Worm (Caenorhabditis elegans) whole organism, L2 larva: ENCODE results near the gene srf-3.

Source experiments
- C34F6.9 ChIP-seq: fragments of 150-350 bp; optimal IDR thresholded peaks from 2 replicates; lab custom pipeline; 2014; ENCODE audit warnings: missing biosample characterization, missing genetic modification characterization
- F13H6.1 ChIP-seq: sonication (generic microtip); optimal IDR thresholded peaks from 2 replicates; lab custom pipeline; 2016; ENCODE audit warnings: missing genetic modification characterization, missing compliant biosample characterization
- R02D3.7 ChIP-seq: fragments of 150-350 bp; optimal IDR thresholded peaks from 2 replicates; lab custom pipeline; 2014; ENCODE audit warnings: missing biosample characterization, missing genetic modification characterization
- Y55F3AM.14 ChIP-seq: fragments of 200-800 bp; sonication (Bioruptor generic); optimal IDR thresholded peaks from 2 replicates; lab custom pipeline; 2018; ENCODE audit warnings: mild to moderate bottlenecking, missing genetic modification characterization, missing compliant biosample characterization
- ZK546.5 ChIP-seq: sonication (generic microtip); optimal IDR thresholded peaks from 2 replicates; lab custom pipeline; 2017; ENCODE audit warnings: missing biosample characterization, missing genetic modification characterization
- alr-1 ChIP-seq: fragments of 150-350 bp; optimal IDR thresholded peaks from 2 replicates; lab custom pipeline; 2014; ENCODE audit warnings: missing biosample characterization, missing genetic modification characterization
- crh-2 ChIP-seq: sonication (generic microtip); optimal IDR thresholded peaks from 2 replicates; lab custom pipeline; 2017; ENCODE audit warnings: missing biosample characterization, missing genetic modification characterization
- dmd-4 ChIP-seq: sonication (generic microtip); optimal IDR thresholded peaks from 2 replicates; lab custom pipeline; 2017; ENCODE audit warnings: missing biosample characterization, missing genetic modification characterization
- egl-27 ChIP-seq: sonication (generic microtip); optimal IDR thresholded peaks from 3 replicates; lab custom pipeline; 2017; ENCODE audit warnings: missing biosample characterization, missing genetic modification reagents, missing genetic modification characterization
- elt-1 ChIP-seq: fragments of 150-350 bp; optimal IDR thresholded peaks from 2 replicates; lab custom pipeline; 2014; ENCODE audit warnings: missing biosample characterization, missing genetic modification characterization
- elt-3 ChIP-seq: sonication (generic microtip); optimal IDR thresholded peaks from 2 replicates; lab custom pipeline; 2017; ENCODE audit warnings: missing biosample characterization, missing genetic modification characterization
- fos-1 ChIP-seq: fragments of 150-350 bp; optimal IDR thresholded peaks from 2 replicates; lab custom pipeline; 2014; ENCODE audit warnings: missing biosample characterization, missing genetic modification characterization
- gmeb-1 ChIP-seq: fragments of 150-350 bp; optimal IDR thresholded peaks from 2 replicates; lab custom pipeline; 2014; ENCODE audit warnings: missing biosample characterization, missing genetic modification characterization
- lin-11 ChIP-seq: fragments of 150-350 bp; sonication (generic microtip); optimal IDR thresholded peaks from 2 replicates; lab custom pipeline; 2014; ENCODE audit warnings: missing biosample characterization, missing genetic modification characterization, inconsistent platforms, mixed read lengths
- lin-39 ChIP-seq: fragments of 150-350 bp; optimal IDR thresholded peaks from 2 replicates; lab custom pipeline; 2014; ENCODE audit warnings: missing biosample characterization, missing genetic modification reagents, missing genetic modification characterization
- lsy-2 ChIP-seq, 2 experiments: fragments of 150-350 bp in 1 of 2; sonication (generic microtip) in 1 of 2; optimal IDR thresholded peaks; 2 replicates each; lab custom pipeline; 2014 to 2017; ENCODE audit warnings: missing biosample characterization in 2 of 2, missing genetic modification characterization in 2 of 2
- mbf-1 ChIP-seq: sonication (generic microtip); optimal IDR thresholded peaks from 2 replicates; lab custom pipeline; 2017; ENCODE audit warnings: missing biosample characterization, missing genetic modification characterization
- nhr-10 ChIP-seq: sonication (generic microtip); optimal IDR thresholded peaks from 2 replicates; lab custom pipeline; 2017; ENCODE audit warnings: missing biosample characterization, missing genetic modification characterization
- nhr-11 ChIP-seq: fragments of 150-350 bp; optimal IDR thresholded peaks from 2 replicates; lab custom pipeline; 2014; ENCODE audit warnings: missing biosample characterization, missing genetic modification characterization
- nhr-129 ChIP-seq: fragments of 150-350 bp; optimal IDR thresholded peaks from 2 replicates; lab custom pipeline; 2014; ENCODE audit warnings: missing biosample characterization, missing genetic modification characterization
- nhr-21 ChIP-seq: fragments of 150-350 bp; optimal IDR thresholded peaks from 2 replicates; lab custom pipeline; 2014; ENCODE audit warnings: missing biosample characterization, missing genetic modification characterization
- nhr-23 ChIP-seq: fragments of 150-350 bp; optimal IDR thresholded peaks from 2 replicates; lab custom pipeline; 2014; ENCODE audit warnings: missing biosample characterization, missing genetic modification reagents, missing genetic modification characterization
- nhr-25 ChIP-seq: fragments of 150-350 bp; sonication (generic microtip); optimal IDR thresholded peaks from 3 replicates; lab custom pipeline; 2014; ENCODE audit warnings: missing biosample characterization, missing genetic modification characterization
- nhr-6 ChIP-seq: fragments of 150-350 bp; optimal IDR thresholded peaks from 2 replicates; lab custom pipeline; 2014; ENCODE audit warnings: missing biosample characterization, missing genetic modification characterization
- sem-4 ChIP-seq: fragments of 150-350 bp; optimal IDR thresholded peaks from 2 replicates; lab custom pipeline; 2014; ENCODE audit warnings: missing biosample characterization, missing genetic modification reagents, missing genetic modification characterization
- sma-3 ChIP-seq: sonication (generic microtip); optimal IDR thresholded peaks from 2 replicates; lab custom pipeline; 2016; ENCODE audit warnings: missing genetic modification reagents, missing genetic modification characterization, missing compliant biosample characterization
- sma-9 ChIP-seq, 2 experiments: fragments of 150-350 bp in 1 of 2; sonication (generic microtip) in 1 of 2; optimal IDR thresholded peaks; 2 replicates each; lab custom pipeline; 2014 to 2016; ENCODE audit warnings: missing genetic modification characterization in 2 of 2, mild to moderate bottlenecking in 1 of 2, missing biosample characterization in 1 of 2, missing compliant biosample characterization in 1 of 2, missing genetic modification reagents in 1 of 2, moderate library complexity in 1 of 2
- snpc-4 ChIP-seq: fragments of 150-350 bp; optimal IDR thresholded peaks from 2 replicates; lab custom pipeline; 2014; ENCODE audit warnings: missing biosample characterization, missing genetic modification characterization
- unc-55 ChIP-seq: fragments of 150-350 bp; sonication (generic microtip); optimal IDR thresholded peaks from 3 replicates; lab custom pipeline; 2014; ENCODE audit warnings: missing biosample characterization, missing genetic modification reagents, missing genetic modification characterization
- unc-62 ChIP-seq: fragments of 150-350 bp; optimal IDR thresholded peaks from 2 replicates; lab custom pipeline; 2014; ENCODE audit warnings: missing biosample characterization, missing genetic modification reagents, missing genetic modification characterization
- ztf-1 ChIP-seq: fragments of 200-800 bp; sonication (Bioruptor generic); conservative IDR thresholded peaks from 2 replicates; pipeline ENCODE4 v1.3.6; 2022; ENCODE audit warnings: missing genetic modification characterization, missing compliant biosample characterization
- ztf-11 ChIP-seq: sonication (generic microtip); optimal IDR thresholded peaks from 2 replicates; lab custom pipeline; 2017; ENCODE audit warnings: missing biosample characterization, missing genetic modification characterization

Gene srf-3

ce11 chrIV:12854372-12855114, 5.2 kb downstream of the srf-3 start:
- TF ChIP-seq mbf-1, result no peak
- no peak for TF ChIP-seq nhr-6
- TF ChIP-seq ztf-1 (GFP tag; lab: Robert Waterston, UW), result no peak
- TF ChIP-seq unc-55, result no peak
- TF ChIP-seq crh-2, result no peak
- peak; percentile 5 for TF ChIP-seq gmeb-1
- peak; percentile 5 for TF ChIP-seq C34F6.9 (tag; lab: Kevin White, UChicago)
- no peak for TF ChIP-seq F13H6.1
- no peak for TF ChIP-seq egl-27 (tag; lab: Kevin White, UChicago)

- no peak for TF ChIP-seq ztf-1 (GFP tag; lab: Robert Waterston, UW)
- TF ChIP-seq R02D3.7, result no peak
- TF ChIP-seq unc-62 (GFP tag; lab: Kevin White, UChicago), result no peak
- TF ChIP-seq Y55F3AM.14 (GFP tag; lab: Kevin White, UChicago), result no peak
Measured at ce11 chrIV:12855248-12855647, 5.9 kb downstream of the srf-3 start, which contains the start of gene nstp-5. TSS of gene nstp-5 (plus strand) at chrIV:12855548.

- TF ChIP-seq sma-3 (GFP tag; lab: Kevin White, UChicago) (no peak), gmeb-1 (no peak), sem-4 (tag; lab: Kevin White, UChicago) (no peak), lin-39 (tag; lab: Kevin White, UChicago) (no peak), nhr-10 (tag; lab: Kevin White, UChicago) (no peak), dmd-4 (tag; lab: Kevin White, UChicago) (no peak), ZK546.5 (tag; lab: Kevin White, UChicago) (no peak)
Measured at ce11 chrIV:12859797-12860196, 10.5 kb downstream of the srf-3 start, which contains the start of gene gcy-18. TSS of gene gcy-18 (plus strand) at chrIV:12860097.

ce11 chrIV:12865884-12866283, 16.6 kb downstream of the srf-3 start, which contains the start of gene clec-186:
TSS of gene clec-186 (plus strand) at chrIV:12866109.
- TF ChIP-seq sma-9 (GFP tag; optimal IDR thresholded peaks at IDR 0.05; lab: Kevin White, UChicago) (peak; percentile 54), sma-9 (tag; optimal IDR thresholded peaks at IDR 0.05; lab: Kevin White, UChicago) (no peak), mbf-1 (no peak), sma-3 (GFP tag; lab: Kevin White, UChicago) (no peak), nhr-23 (tag; lab: Kevin White, UChicago) (no peak), crh-2 (peak; percentile 21), fos-1 (tag; lab: Kevin White, UChicago) (peak; percentile 91), nhr-21 (tag; lab: Kevin White, UChicago) (no peak)
- TF ChIP-seq, all 48 proteins: peak for 3

ce11 chrIV:12869383-12869782, 20.1 kb downstream of the srf-3 start:
- TF ChIP-seq ztf-11, result no peak
- TF ChIP-seq lsy-2 (tag; optimal IDR thresholded peaks at IDR 0.05; lab: Kevin White, UChicago), result no peak
- TF ChIP-seq alr-1, result no peak
- TF ChIP-seq nhr-10 (tag; lab: Kevin White, UChicago), result no peak
- no peak for TF ChIP-seq elt-1
- no peak for TF ChIP-seq nhr-21 (tag; lab: Kevin White, UChicago)
- no peak for TF ChIP-seq nhr-11 (tag; lab: Kevin White, UChicago)
- TF ChIP-seq nhr-25, result no peak
- TF ChIP-seq nhr-129 (tag; lab: Kevin White, UChicago), result no peak
- no peak for TF ChIP-seq snpc-4 (tag; lab: Kevin White, UChicago)
- no peak for TF ChIP-seq R02D3.7
- no peak for TF ChIP-seq lin-11 (tag; lab: Kevin White, UChicago)
- no peak for TF ChIP-seq sma-3 (GFP tag; lab: Kevin White, UChicago)
- no peak for TF ChIP-seq sma-9 (GFP tag; optimal IDR thresholded peaks at IDR 0.05; lab: Kevin White, UChicago)
- no peak for TF ChIP-seq sma-9 (tag; optimal IDR thresholded peaks at IDR 0.05; lab: Kevin White, UChicago)
- TF ChIP-seq C34F6.9 (tag; lab: Kevin White, UChicago), result no peak

- TF ChIP-seq snpc-4 (tag; lab: Kevin White, UChicago) (peak; percentile 28), F13H6.1 (no peak), unc-55 (no peak), sem-4 (tag; lab: Kevin White, UChicago) (no peak), elt-3 (tag; lab: Kevin White, UChicago) (no peak), gmeb-1 (no peak)
Measured at ce11 chrIV:12869812-12870211, 20.5 kb downstream of the srf-3 start.
